Fruit fly (Drosophila melanogaster): ENCODE results near the gene unc80.

DNA sequence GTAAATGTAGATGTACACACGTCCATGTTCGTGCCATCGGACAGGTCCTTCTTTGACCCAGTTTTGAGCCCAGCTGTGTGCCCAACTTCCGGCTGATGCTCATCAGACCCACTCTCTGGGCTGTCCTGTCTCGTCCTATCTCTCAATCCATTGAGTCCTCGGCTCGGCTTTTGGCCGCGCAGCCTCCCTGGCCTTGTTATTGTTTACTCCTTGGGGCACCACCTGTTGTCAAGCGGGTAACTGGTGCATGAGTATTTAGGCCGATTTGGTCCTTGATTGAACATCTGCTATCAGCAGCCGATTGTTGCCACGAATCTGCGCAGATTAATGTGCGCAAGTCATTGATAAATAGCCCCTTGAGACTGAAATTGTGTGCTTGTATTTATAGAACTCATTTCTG, 850 bp upstream of the unc80 start:
- TF ChIP-seq EcR (GFP tag; optimal IDR thresholded peaks at IDR 0.05) (no peak), psq (optimal IDR thresholded peaks at IDR 0.05) (no peak), pan (optimal IDR thresholded peaks at IDR 0.05) (no peak), CG8478 (optimal IDR thresholded peaks at IDR 0.05) (no peak)
